Worm (Caenorhabditis elegans): ENCODE data around the gene rsp-1.

DNA sequence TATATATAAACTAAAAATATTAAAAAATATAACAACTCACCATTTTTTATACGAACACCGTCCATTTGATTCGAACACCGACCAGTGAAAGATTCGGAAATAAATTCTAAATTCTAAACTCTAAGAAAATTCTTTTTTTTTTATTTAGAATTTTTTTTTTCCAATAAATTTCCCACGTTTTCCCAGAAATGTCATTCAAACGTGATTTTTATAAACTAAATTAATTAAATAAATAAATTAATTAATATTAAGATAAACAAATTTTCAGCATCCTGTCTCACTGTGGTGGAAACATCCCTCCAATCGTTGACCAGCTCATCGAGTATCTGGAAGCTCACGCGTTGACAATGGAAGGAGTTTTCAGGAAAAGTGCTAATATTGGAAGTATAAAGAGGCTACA, 14.4 kb downstream of the rsp-1 start, which contains the start of gene klp-17:
- no peak for TF ChIP-seq him-1 (tag; optimal IDR thresholded peaks at IDR 0.05)
- TF ChIP-seq W03F9.2 (tag; optimal IDR thresholded peaks at IDR 0.05) = no peak
- TF ChIP-seq dao-5 (tag; optimal IDR thresholded peaks at IDR 0.05) = no peak

All from whole organism, L4/young adult.